Worm (Caenorhabditis elegans): ENCODE results near the gene srh-75.

DNA sequence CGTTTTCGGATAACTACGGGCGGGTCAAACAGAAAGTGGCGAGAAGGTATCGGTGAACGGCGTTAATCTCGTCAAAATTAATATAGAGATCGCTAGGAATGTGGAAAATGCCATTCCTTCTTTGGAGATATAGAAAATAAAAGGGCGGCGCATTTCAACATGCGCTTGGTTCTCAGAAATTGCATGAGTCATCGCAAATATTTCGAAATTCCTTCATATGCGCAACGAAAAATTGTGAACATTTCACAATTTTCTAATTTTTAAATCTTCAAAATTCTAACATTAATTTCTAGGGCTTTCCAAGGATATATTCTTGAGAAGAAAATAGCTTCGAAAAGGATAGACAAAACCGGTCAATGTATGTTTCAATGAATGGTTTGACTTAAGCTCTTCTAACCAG, 21.9 kb upstream of the srh-75 start:
- TF ChIP-seq W03F9.2 (tag; optimal IDR thresholded peaks at IDR 0.05) (no peak), him-1 (tag; optimal IDR thresholded peaks at IDR 0.05) (no peak)
